Fruit fly (Drosophila melanogaster): ENCODE measurements around the gene CG31251.

- TF ChIP-seq CG9932 (GFP tag; IDR thresholded peaks at IDR 0.05): no peak
- no peak for TF ChIP-seq Elba2 (GFP tag; optimal IDR thresholded peaks at IDR 0.05)
Observed at dm6 chr3R:17710900-17711645, 26.4 kb upstream of the CG31251 start.
